Fruit fly (Drosophila melanogaster) whole organism, embryonic: ENCODE data around the gene CG17036.

Experiments
- BtbVII ChIP-seq: fragments of 200-800 bp; sonication (Bioruptor generic); optimal IDR thresholded peaks from 3 replicates; lab custom pipeline; 2017; ENCODE audit warnings: missing biosample characterization, mild to moderate bottlenecking, missing genetic modification characterization
- CG12391 ChIP-seq: fragments of 200-800 bp; sonication (Bioruptor generic); optimal IDR thresholded peaks from 3 replicates; lab custom pipeline; 2018; ENCODE audit warnings: missing biosample characterization, mild to moderate bottlenecking, missing genetic modification characterization, moderate library complexity
- CG14050 ChIP-seq: fragments of 200-800 bp; sonication (Bioruptor generic); IDR thresholded peaks from 3 replicates; pipeline ENCODE4 v1.3.6; 2022; ENCODE audit warnings: missing biosample characterization, missing genetic modification characterization
- CG1603 ChIP-seq: fragments of 200-800 bp; sonication (Bioruptor generic); optimal IDR thresholded peaks from 2 replicates; lab custom pipeline; 2019; ENCODE audit warnings: missing biosample characterization, mild to moderate bottlenecking, missing genetic modification characterization, moderate library complexity
- CG16813 ChIP-seq: fragments of 200-800 bp; sonication (Bioruptor generic); IDR thresholded peaks from 3 replicates; pipeline ENCODE4 v1.3.6; 2022; ENCODE audit warnings: missing biosample characterization, missing genetic modification characterization; ENCODE audit not compliant: partially characterized antibody
- CG17829 ChIP-seq: fragments of 200-800 bp; optimal IDR thresholded peaks from 2 replicates; lab custom pipeline; 2019; ENCODE audit warnings: missing biosample characterization, mild to moderate bottlenecking, missing genetic modification characterization, moderate library complexity
- CG2116 ChIP-seq: fragments of 200-800 bp; sonication (Bioruptor generic); optimal IDR thresholded peaks from 3 replicates; lab custom pipeline; 2018; ENCODE audit warnings: missing biosample characterization, mild to moderate bottlenecking, missing genetic modification characterization
- CG2202 ChIP-seq: fragments of 200-800 bp; sonication (Bioruptor generic); optimal IDR thresholded peaks from 2 replicates; lab custom pipeline; 2018; ENCODE audit warnings: missing biosample characterization, mild to moderate bottlenecking, missing genetic modification characterization
- CG30403 ChIP-seq: fragments of 200-800 bp; sonication (Bioruptor generic); optimal IDR thresholded peaks from 3 replicates; lab custom pipeline; 2016; ENCODE audit warnings: missing biosample characterization, missing genetic modification characterization
- CG34422 ChIP-seq: fragments of 200-800 bp; sonication (Bioruptor generic); IDR thresholded peaks from 3 replicates; pipeline ENCODE4 v1.3.6; 2022; ENCODE audit warnings: missing biosample characterization, missing genetic modification characterization
- CG3847 ChIP-seq: fragments of 200-800 bp; sonication (Bioruptor generic); IDR thresholded peaks from 2 replicates; pipeline ENCODE4 v1.3.6; 2022; ENCODE audit warnings: missing biosample characterization, missing genetic modification characterization
- CG3995 ChIP-seq: fragments of 200-800 bp; sonication (Bioruptor generic); optimal IDR thresholded peaks from 3 replicates; lab custom pipeline; 2016; ENCODE audit warnings: missing biosample characterization, missing genetic modification characterization
- CG43689 ChIP-seq: fragments of 200-800 bp; sonication (Bioruptor generic); IDR thresholded peaks from 2 replicates; pipeline ENCODE4 v1.3.6; 2022; ENCODE audit warnings: missing biosample characterization, missing genetic modification characterization
- CG4730 ChIP-seq: fragments of 200-800 bp; sonication (Bioruptor generic); IDR thresholded peaks from 2 replicates; pipeline ENCODE4 v1.3.6; 2022; ENCODE audit warnings: missing biosample characterization, missing genetic modification characterization
- CG7928 ChIP-seq: fragments of 200-800 bp; sonication (Bioruptor generic); optimal IDR thresholded peaks from 2 replicates; lab custom pipeline; 2017; ENCODE audit warnings: missing biosample characterization, mild to moderate bottlenecking, missing genetic modification characterization
- CTCF ChIP-seq: fragments of 200-800 bp; sonication (Bioruptor generic); optimal IDR thresholded peaks from 2 replicates; lab custom pipeline; 2017; ENCODE audit warnings: missing biosample characterization, mild to moderate bottlenecking, missing genetic modification characterization, moderate library complexity
- Chrac-16 ChIP-seq: fragments of 200-800 bp; sonication (Bioruptor generic); optimal IDR thresholded peaks from 3 replicates; lab custom pipeline; 2016; ENCODE audit warnings: missing biosample characterization, missing genetic modification characterization
- CkIIα-i1 ChIP-seq: fragments of 200-800 bp; sonication (Bioruptor generic); IDR thresholded peaks from 2 replicates; pipeline ENCODE4 v1.3.6; 2022; ENCODE audit warnings: missing biosample characterization, missing genetic modification characterization
- Dip2 ChIP-seq: fragments of 200-800 bp; sonication (Bioruptor generic); IDR thresholded peaks from 2 replicates; pipeline ENCODE4 v1.3.6; 2022; ENCODE audit warnings: missing biosample characterization, missing genetic modification characterization
- Ets97D ChIP-seq: fragments of 200-800 bp; sonication (Bioruptor generic); optimal IDR thresholded peaks from 3 replicates; lab custom pipeline; 2016; ENCODE audit warnings: missing biosample characterization, missing genetic modification characterization
- NC2α ChIP-seq: fragments of 200-800 bp; sonication (Bioruptor generic); optimal IDR thresholded peaks from 2 replicates; lab custom pipeline; 2016; ENCODE audit warnings: missing biosample characterization, missing genetic modification characterization
- Pdp1 ChIP-seq, 2 experiments: fragments of 200-800 bp; sonication (Bioruptor generic); optimal IDR thresholded peaks; 3 replicates each; lab custom pipeline; 2016; ENCODE audit warnings: missing biosample characterization in 2 of 2, missing genetic modification characterization in 2 of 2, mild to moderate bottlenecking in 1 of 2, moderate library complexity in 1 of 2
- Sox100B ChIP-seq: fragments of 200-800 bp; sonication (Bioruptor generic); optimal IDR thresholded peaks from 3 replicates; lab custom pipeline; 2018; ENCODE audit warnings: missing biosample characterization, mild to moderate bottlenecking, missing genetic modification characterization
- Taf1 ChIP-seq: fragments of 200-800 bp; sonication (Bioruptor generic); IDR thresholded peaks from 2 replicates; pipeline ENCODE4 v1.3.6; 2022; ENCODE audit warnings: missing biosample characterization, missing genetic modification characterization
- YL-1 ChIP-seq: fragments of 200-800 bp; sonication (Bioruptor generic); optimal IDR thresholded peaks from 3 replicates; lab custom pipeline; 2017; ENCODE audit warnings: missing biosample characterization, mild to moderate bottlenecking, missing genetic modification characterization
- aop ChIP-seq: fragments of 200-800 bp; sonication (Bioruptor generic); IDR thresholded peaks from 2 replicates; pipeline ENCODE4 v1.3.6; 2022; ENCODE audit warnings: missing biosample characterization, missing genetic modification characterization
- bigmax ChIP-seq: fragments of 200-800 bp; sonication (Bioruptor generic); optimal IDR thresholded peaks from 2 replicates; lab custom pipeline; 2018; ENCODE audit warnings: missing biosample characterization, mild to moderate bottlenecking, missing genetic modification characterization
- btn ChIP-seq: fragments of 200-800 bp; sonication (Bioruptor generic); optimal IDR thresholded peaks from 2 replicates; lab custom pipeline; 2016; ENCODE audit warnings: missing biosample characterization, missing genetic modification characterization
- dm ChIP-seq: fragments of 200-800 bp; sonication (Bioruptor generic); optimal IDR thresholded peaks from 3 replicates; lab custom pipeline; 2016; ENCODE audit warnings: missing biosample characterization, missing genetic modification characterization
- dpn ChIP-seq, 2 experiments: fragments of 200-800 bp; sonication (Bioruptor generic); optimal IDR thresholded peaks; 3 replicates each; lab custom pipeline; 2016; ENCODE audit warnings: missing biosample characterization in 2 of 2, missing genetic modification characterization in 2 of 2
- exex ChIP-seq: fragments of 200-800 bp; sonication (Bioruptor generic); optimal IDR thresholded peaks from 4 replicates; lab custom pipeline; 2018; ENCODE audit warnings: missing biosample characterization, mild to moderate bottlenecking, missing genetic modification characterization, moderate library complexity
- fd64A ChIP-seq: fragments of 200-800 bp; sonication (Bioruptor generic); optimal IDR thresholded peaks from 3 replicates; lab custom pipeline; 2018; ENCODE audit warnings: missing biosample characterization, mild to moderate bottlenecking, missing genetic modification characterization
- fd96Cb ChIP-seq: fragments of 200-800 bp; sonication (Bioruptor generic); optimal IDR thresholded peaks from 2 replicates; lab custom pipeline; 2018; ENCODE audit warnings: missing biosample characterization, mild to moderate bottlenecking, missing genetic modification characterization, moderate library complexity
- h ChIP-seq: fragments of >200 bp; optimal IDR thresholded peaks from 2 replicates; lab custom pipeline; 2017
- her ChIP-seq: fragments of 200-800 bp; sonication (Bioruptor generic); optimal IDR thresholded peaks from 2 replicates; lab custom pipeline; 2016; ENCODE audit warnings: missing biosample characterization, missing genetic modification characterization
- lilli ChIP-seq: fragments of 200-800 bp; sonication (Bioruptor generic); optimal IDR thresholded peaks from 3 replicates; lab custom pipeline; 2016; ENCODE audit warnings: missing biosample characterization, missing genetic modification characterization
- lola ChIP-seq, 3 experiments: fragments of >200 bp in 2 of 3; fragments of 200-800 bp in 1 of 3; sonication (Bioruptor generic) in 1 of 3; optimal IDR thresholded peaks; 2 replicates each; lab custom pipeline; 2017 to 2019; ENCODE audit warnings: missing biosample characterization in 3 of 3, missing genetic modification characterization in 3 of 3, mild to moderate bottlenecking in 1 of 3, moderate library complexity in 1 of 3
- mam ChIP-seq: fragments of 200-800 bp; sonication (Bioruptor generic); optimal IDR thresholded peaks from 3 replicates; lab custom pipeline; 2016; ENCODE audit warnings: missing biosample characterization, missing genetic modification characterization
- mirr ChIP-seq: fragments of 200-800 bp; sonication (Bioruptor generic); optimal IDR thresholded peaks from 3 replicates; lab custom pipeline; 2018; ENCODE audit warnings: missing biosample characterization, mild to moderate bottlenecking, missing genetic modification characterization
- nerfin-2 ChIP-seq: fragments of 200-800 bp; sonication (Bioruptor generic); IDR thresholded peaks from 2 replicates; pipeline ENCODE4 v1.3.6; 2022; ENCODE audit warnings: missing biosample characterization, missing genetic modification characterization; ENCODE audit not compliant: partially characterized antibody
- oc ChIP-seq: fragments of 200-800 bp; sonication (Bioruptor generic); optimal IDR thresholded peaks from 2 replicates; lab custom pipeline; 2018; ENCODE audit warnings: missing biosample characterization, mild to moderate bottlenecking, missing genetic modification characterization, moderate library complexity
- phol ChIP-seq: fragments of 200-800 bp; sonication (Bioruptor generic); optimal IDR thresholded peaks from 3 replicates; lab custom pipeline; 2018; ENCODE audit warnings: missing biosample characterization, mild to moderate bottlenecking, missing genetic modification characterization, moderate library complexity
- pita ChIP-seq: fragments of 200-800 bp; sonication (Bioruptor generic); optimal IDR thresholded peaks from 2 replicates; lab custom pipeline; 2017; ENCODE audit warnings: missing biosample characterization, mild to moderate bottlenecking, missing genetic modification characterization
- pzg ChIP-seq: fragments of 200-800 bp; sonication (Bioruptor generic); optimal IDR thresholded peaks from 3 replicates; lab custom pipeline; 2018; ENCODE audit warnings: missing biosample characterization, mild to moderate bottlenecking, missing genetic modification characterization, moderate library complexity
- repo ChIP-seq: fragments of 200-800 bp; sonication (Bioruptor generic); optimal IDR thresholded peaks from 2 replicates; lab custom pipeline; 2016; ENCODE audit warnings: missing biosample characterization, missing genetic modification characterization
- schlank ChIP-seq: fragments of 200-800 bp; sonication (Bioruptor generic); optimal IDR thresholded peaks from 2 replicates; lab custom pipeline; 2018; ENCODE audit warnings: missing biosample characterization, mild to moderate bottlenecking, missing genetic modification characterization
- slp2 ChIP-seq: fragments of 200-800 bp; sonication (Bioruptor generic); optimal IDR thresholded peaks from 2 replicates; lab custom pipeline; 2016; ENCODE audit warnings: missing biosample characterization, missing genetic modification characterization
- vvl ChIP-seq: fragments of 200-800 bp; sonication (Bioruptor generic); IDR thresholded peaks from 2 replicates; pipeline ENCODE4 v1.3.6; 2022; ENCODE audit warnings: missing biosample characterization, missing genetic modification characterization
- wdn ChIP-seq: fragments of 200-800 bp; sonication (Bioruptor generic); IDR thresholded peaks from 2 replicates; pipeline ENCODE4 v1.3.6; 2022; ENCODE audit warnings: missing biosample characterization, missing genetic modification characterization

The CG17036 gene

DNA sequence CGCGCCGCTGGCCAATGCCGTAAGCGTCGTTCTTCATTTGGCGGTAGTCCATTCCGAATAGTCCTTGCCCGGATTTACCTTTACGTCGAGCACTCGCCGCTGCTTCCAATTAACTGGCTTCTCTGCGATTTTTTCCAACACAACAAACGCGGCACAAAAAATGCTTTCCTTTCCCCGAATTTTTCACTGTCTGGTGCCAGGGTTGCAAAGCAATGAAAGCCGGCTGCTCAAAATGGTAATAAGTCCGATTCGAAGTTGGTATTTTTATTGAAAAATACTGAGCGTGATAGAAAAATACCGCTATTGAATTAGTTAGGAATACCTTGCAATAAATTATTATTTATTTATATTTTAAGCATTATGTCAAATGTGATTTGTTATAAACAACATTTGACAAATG, 11.7 kb upstream of the CG17036 start (continued):
- peak; percentile 2 for TF ChIP-seq Chrac-16
- no peak for TF ChIP-seq slp2 (GFP tag; lab: Kevin White, UChicago)
- TF ChIP-seq btn, result no peak
- peak; percentile 61; the same call in 1 of the 3 replicates for TF ChIP-seq CG34422
- no peak for TF ChIP-seq pita (GFP tag; lab: Kevin White, UChicago)
- TF ChIP-seq phol (tag; lab: Kevin White, UChicago), result peak; percentile 52
- peak; percentile 52 for TF ChIP-seq CG17829 (tag; lab: Kevin White, UChicago)
- TF ChIP-seq h (lab: Kevin White, UChicago), result no peak
- TF ChIP-seq nerfin-2 (GFP tag; lab: Robert Waterston, UW), result peak; percentile 11; the same call in 1 of the 2 replicates
- TF ChIP-seq CG2202, result no peak
- peak; percentile 62 for TF ChIP-seq CG1603 (tag; lab: Kevin White, UChicago)
- no peak for TF ChIP-seq CG3847
- no peak for TF ChIP-seq schlank (tag; lab: Kevin White, UChicago)
- TF ChIP-seq vvl (GFP tag; lab: Robert Waterston, UW), result peak; percentile 47
- no peak for TF ChIP-seq bigmax
- no peak for TF ChIP-seq BtbVII (GFP tag; lab: Kevin White, UChicago)
- peak; percentile 65 for TF ChIP-seq YL-1
- peak; percentile 9 for TF ChIP-seq CG30403
- TF ChIP-seq Taf1, result no peak
- no peak for TF ChIP-seq CG4730 (GFP tag; lab: Robert Waterston, UW)
- no peak for TF ChIP-seq CG14050
- no peak for TF ChIP-seq repo (GFP tag; lab: Kevin White, UChicago)
- peak; percentile 2 for TF ChIP-seq dm (GFP tag; lab: Kevin White, UChicago)
- no peak for TF ChIP-seq CG43689 (GFP tag; lab: Robert Waterston, UW)
- TF ChIP-seq Dip2 (GFP tag; lab: Robert Waterston, UW), result no peak
- TF ChIP-seq fd96Cb (tag; lab: Kevin White, UChicago), result no peak
- no peak for TF ChIP-seq CTCF
- no peak for TF ChIP-seq aop
- no peak for TF ChIP-seq lola (GFP tag; optimal IDR thresholded peaks at IDR 0.05; lab: Kevin White, UChicago)
- TF ChIP-seq NC2α (GFP tag; lab: Kevin White, UChicago), result no peak
- TF ChIP-seq CG3995, result peak; percentile 45
- TF ChIP-seq CG7928 (GFP tag; lab: Kevin White, UChicago), result peak; percentile 91
- TF ChIP-seq mam (GFP tag; lab: Kevin White, UChicago), result peak; percentile 6
- peak; percentile 93 for TF ChIP-seq CG2116
- TF ChIP-seq fd64A (GFP tag; lab: Kevin White, UChicago), result no peak
- TF ChIP-seq Ets97D (GFP tag; lab: Kevin White, UChicago), result peak; percentile 26
- TF ChIP-seq dpn (GFP tag; optimal IDR thresholded peaks at IDR 0.05; lab: Kevin White, UChicago), result peak in 1 of 2 experiments; percentile 18
- no peak for TF ChIP-seq wdn
- TF ChIP-seq lilli (GFP tag; lab: Kevin White, UChicago), result peak; percentile 27
- peak; percentile 54 for TF ChIP-seq pzg
- TF ChIP-seq CG16813 (GFP tag; lab: Robert Waterston, UW), result no peak

DNA sequence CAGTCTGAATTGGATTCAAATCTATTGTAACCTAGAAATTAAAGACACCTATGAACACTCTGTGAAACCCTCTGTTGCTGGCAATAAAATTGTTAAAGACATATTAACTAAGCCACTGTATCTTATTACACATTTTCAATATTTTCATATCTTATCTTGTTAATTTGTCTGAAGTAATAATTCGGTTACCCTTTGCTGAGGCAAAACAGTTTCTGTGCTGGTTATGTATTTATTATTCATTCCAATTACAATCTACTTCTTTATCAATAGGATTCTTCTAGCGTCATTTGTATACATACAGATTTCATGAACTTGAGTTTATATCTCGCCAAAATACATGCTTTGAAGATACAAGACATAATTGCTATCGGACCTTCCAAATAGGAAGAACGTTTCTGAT, 8.0 kb upstream of the CG17036 start:
- no peak for TF ChIP-seq Sox100B (GFP tag; lab: Kevin White, UChicago)
- TF ChIP-seq CkIIα-i1 (GFP tag; lab: Robert Waterston, UW), result no peak
- TF ChIP-seq mirr (GFP tag; lab: Kevin White, UChicago), result peak; percentile 82
- peak in 1 of 2 experiments; percentile 72 for TF ChIP-seq Pdp1 (GFP tag; optimal IDR thresholded peaks at IDR 0.05; lab: Kevin White, UChicago)
- no peak for TF ChIP-seq oc
- peak; percentile 88 for TF ChIP-seq exex (tag; lab: Kevin White, UChicago)
- TF ChIP-seq CG12391, result no peak
- no peak for TF ChIP-seq her
